Fruit fly (Drosophila melanogaster) whole organism, embryonic: Measurements from ENCODE around the gene CG3862.
A peak's percentile ranks its signal among the peaks of the same experiment; 100 is the strongest.

ENCODE experiments used
- Asciz ChIP-seq: fragments of 200-800 bp; sonication (Bioruptor generic); optimal IDR thresholded peaks from 2 replicates; lab custom pipeline; 2017; ENCODE audit warnings: missing biosample characterization, mild to moderate bottlenecking, missing genetic modification characterization, missing genetic modification reagents
- CG10321 ChIP-seq: fragments of 200-800 bp; sonication (Bioruptor generic); IDR thresholded peaks from 2 replicates; pipeline ENCODE4 v1.3.6; 2022; ENCODE audit warnings: missing biosample characterization, missing genetic modification characterization
- CG11560 ChIP-seq: fragments of 200-800 bp; sonication (Bioruptor generic); IDR thresholded peaks from 3 replicates; pipeline ENCODE4 v1.3.6; 2022; ENCODE audit warnings: missing biosample characterization, missing genetic modification characterization
- CG13287 ChIP-seq: fragments of 200-800 bp; sonication (Bioruptor generic); IDR thresholded peaks from 2 replicates; pipeline ENCODE4 v1.3.6; 2022; ENCODE audit warnings: missing biosample characterization, missing genetic modification characterization; ENCODE audit not compliant: partially characterized antibody
- CG13894 ChIP-seq: fragments of 200-800 bp; sonication (Bioruptor generic); optimal IDR thresholded peaks from 3 replicates; lab custom pipeline; 2018; ENCODE audit warnings: missing biosample characterization, mild to moderate bottlenecking, missing genetic modification characterization, moderate library complexity
- CG14441 ChIP-seq: fragments of 200-800 bp; sonication (Bioruptor generic); IDR thresholded peaks from 2 replicates; pipeline ENCODE4 v1.3.6; 2022; ENCODE audit warnings: missing biosample characterization, missing genetic modification characterization
- CG14965 ChIP-seq: fragments of 200-800 bp; sonication (Bioruptor generic); optimal IDR thresholded peaks from 2 replicates; lab custom pipeline; 2016; ENCODE audit warnings: missing biosample characterization, missing genetic modification characterization, borderline replicate concordance
- CG15011 ChIP-seq: fragments of 200-800 bp; sonication (Bioruptor generic); optimal IDR thresholded peaks from 3 replicates; lab custom pipeline; 2018; ENCODE audit warnings: missing biosample characterization, mild to moderate bottlenecking, missing genetic modification characterization
- CG1647 ChIP-seq: fragments of 200-800 bp; sonication (Bioruptor generic); optimal IDR thresholded peaks from 3 replicates; lab custom pipeline; 2016; ENCODE audit warnings: missing biosample characterization, missing genetic modification characterization
- CG17359 ChIP-seq: fragments of 200-800 bp; sonication (Bioruptor generic); optimal IDR thresholded peaks from 3 replicates; lab custom pipeline; 2018; ENCODE audit warnings: missing biosample characterization, mild to moderate bottlenecking, missing genetic modification characterization, moderate library complexity
- CG2116 ChIP-seq: fragments of 200-800 bp; sonication (Bioruptor generic); optimal IDR thresholded peaks from 3 replicates; lab custom pipeline; 2018; ENCODE audit warnings: missing biosample characterization, mild to moderate bottlenecking, missing genetic modification characterization
- CG2712 ChIP-seq: fragments of 200-800 bp; optimal IDR thresholded peaks from 3 replicates; lab custom pipeline; 2019; ENCODE audit warnings: missing biosample characterization, mild to moderate bottlenecking, missing genetic modification characterization, moderate library complexity
- CG2889 ChIP-seq: fragments of 200-800 bp; sonication (Bioruptor generic); IDR thresholded peaks from 3 replicates; pipeline ENCODE4 v1.3.6; 2022; ENCODE audit warnings: missing biosample characterization, missing genetic modification characterization
- CG3065 ChIP-seq: fragments of 200-800 bp; sonication (Bioruptor generic); optimal IDR thresholded peaks from 2 replicates; lab custom pipeline; 2016; ENCODE audit warnings: missing biosample characterization, missing genetic modification characterization
- CG31388 ChIP-seq: fragments of 200-800 bp; sonication (Bioruptor generic); optimal IDR thresholded peaks from 2 replicates; lab custom pipeline; 2016; ENCODE audit warnings: missing biosample characterization, missing genetic modification characterization
- CG32772 ChIP-seq: fragments of 200-800 bp; sonication (Bioruptor generic); IDR thresholded peaks from 2 replicates; pipeline ENCODE4 v1.3.6; 2022; ENCODE audit warnings: missing biosample characterization, missing genetic modification characterization
- CG3726 ChIP-seq: fragments of 200-800 bp; sonication (Bioruptor generic); IDR thresholded peaks from 3 replicates; pipeline ENCODE4, ENCODE4 v1.3.6; 2022; ENCODE audit warnings: missing biosample characterization, missing genetic modification characterization
- CG4360 ChIP-seq: fragments of 200-800 bp; sonication (Bioruptor generic); IDR thresholded peaks from 2 replicates; pipeline ENCODE4 v1.3.6; 2022; ENCODE audit warnings: missing biosample characterization, missing genetic modification characterization
- CG6791 ChIP-seq: fragments of 200-800 bp; sonication (Bioruptor generic); IDR thresholded peaks from 3 replicates; pipeline ENCODE4 v1.3.6; 2022; ENCODE audit warnings: missing biosample characterization, missing genetic modification characterization; ENCODE audit not compliant: partially characterized antibody
- CG8944 ChIP-seq: fragments of 200-800 bp; sonication (Bioruptor generic); optimal IDR thresholded peaks from 3 replicates; lab custom pipeline; 2016; ENCODE audit warnings: missing biosample characterization, missing genetic modification characterization
- CG9817 ChIP-seq: fragments of 200-800 bp; sonication (Bioruptor generic); optimal IDR thresholded peaks from 2 replicates; lab custom pipeline; 2018; ENCODE audit warnings: missing biosample characterization, mild to moderate bottlenecking, missing genetic modification characterization, moderate library complexity
- Deaf1 ChIP-seq: fragments of 200-800 bp; optimal IDR thresholded peaks from 3 replicates; lab custom pipeline; 2019; ENCODE audit warnings: missing biosample characterization, mild to moderate bottlenecking, missing genetic modification characterization, moderate library complexity
- E2f2 ChIP-seq: fragments of 200-800 bp; sonication (Bioruptor generic); IDR thresholded peaks from 2 replicates; pipeline ENCODE4 v1.3.6; 2022; ENCODE audit warnings: missing biosample characterization, missing genetic modification characterization
- MBD-R2 ChIP-seq: fragments of 200-800 bp; sonication (Bioruptor generic); IDR thresholded peaks from 2 replicates; pipeline ENCODE4 v1.3.6; 2022; ENCODE audit warnings: missing biosample characterization, missing genetic modification characterization
- MESR4 ChIP-seq: fragments of 200-800 bp; sonication (Bioruptor generic); optimal IDR thresholded peaks from 2 replicates; lab custom pipeline; 2018; ENCODE audit warnings: missing biosample characterization, mild to moderate bottlenecking, missing genetic modification characterization, moderate library complexity
- MTF-1 ChIP-seq: fragments of 200-800 bp; sonication (Bioruptor generic); optimal IDR thresholded peaks from 2 replicates; lab custom pipeline; 2018; ENCODE audit warnings: missing biosample characterization, mild to moderate bottlenecking, missing genetic modification characterization, borderline replicate concordance
- Rfx ChIP-seq: fragments of 200-800 bp; sonication (Bioruptor generic); IDR thresholded peaks from 2 replicates; pipeline ENCODE4 v1.3.6; 2022; ENCODE audit warnings: missing biosample characterization, missing genetic modification characterization
- Scr ChIP-seq: fragments of 200-800 bp; sonication (Bioruptor generic); IDR thresholded peaks from 2 replicates; pipeline ENCODE4 v1.3.6; 2022; ENCODE audit warnings: missing biosample characterization, missing genetic modification characterization; ENCODE audit not compliant: partially characterized antibody
- Sin3A ChIP-seq: fragments of >200 bp; optimal IDR thresholded peaks from 2 replicates; lab custom pipeline; 2018
- Sox102F ChIP-seq: fragments of 200-800 bp; sonication (Bioruptor generic); optimal IDR thresholded peaks from 2 replicates; lab custom pipeline; 2018; ENCODE audit warnings: missing biosample characterization, mild to moderate bottlenecking, missing genetic modification characterization, moderate library complexity
- Sry-β ChIP-seq: fragments of 200-800 bp; sonication (Bioruptor generic); optimal IDR thresholded peaks from 2 replicates; lab custom pipeline; 2018; ENCODE audit warnings: missing biosample characterization, mild to moderate bottlenecking, missing genetic modification characterization, moderate library complexity
- Sry-δ ChIP-seq: fragments of 200-800 bp; sonication (Bioruptor generic); optimal IDR thresholded peaks from 2 replicates; lab custom pipeline; 2016; ENCODE audit warnings: missing biosample characterization, missing genetic modification characterization
- abd-A ChIP-seq: fragments of 200-800 bp; sonication (Bioruptor generic); optimal IDR thresholded peaks from 3 replicates; lab custom pipeline; 2019; ENCODE audit warnings: missing biosample characterization, mild to moderate bottlenecking, missing genetic modification characterization, moderate library complexity
- amos ChIP-seq: fragments of 200-800 bp; sonication (Bioruptor generic); IDR thresholded peaks from 2 replicates; pipeline ENCODE4 v1.3.6; 2022; ENCODE audit warnings: missing biosample characterization, missing genetic modification characterization; ENCODE audit not compliant: partially characterized antibody
- cwo ChIP-seq: fragments of 200-800 bp; sonication (Bioruptor generic); optimal IDR thresholded peaks from 3 replicates; lab custom pipeline; 2017; ENCODE audit warnings: missing biosample characterization, missing genetic modification characterization, mild to moderate bottlenecking, moderate library complexity, missing genetic modification reagents
- disco-r ChIP-seq: fragments of 200-800 bp; sonication (Bioruptor generic); optimal IDR thresholded peaks from 2 replicates; lab custom pipeline; 2016; ENCODE audit warnings: missing biosample characterization, missing genetic modification characterization
- dmrt99B ChIP-seq: fragments of 200-800 bp; sonication (Bioruptor generic); optimal IDR thresholded peaks from 2 replicates; lab custom pipeline; 2018; ENCODE audit warnings: missing biosample characterization, mild to moderate bottlenecking, missing genetic modification characterization, moderate library complexity
- esg ChIP-seq: fragments of 200-800 bp; sonication (Bioruptor generic); conservative IDR thresholded peaks from 2 replicates; pipeline ENCODE4 v1.3.6; 2022; ENCODE audit warnings: missing biosample characterization, missing genetic modification characterization
- fd102C ChIP-seq: fragments of 200-800 bp; sonication (Bioruptor generic); optimal IDR thresholded peaks from 2 replicates; lab custom pipeline; 2018; ENCODE audit warnings: missing biosample characterization, mild to moderate bottlenecking, missing genetic modification characterization, moderate library complexity
- ham ChIP-seq: fragments of 200-800 bp; sonication (Bioruptor generic); IDR thresholded peaks from 2 replicates; pipeline ENCODE4 v1.3.6; 2022; ENCODE audit warnings: missing biosample characterization, missing genetic modification characterization
- insv ChIP-seq, 2 experiments: fragments of 200-800 bp; sonication (Bioruptor generic); optimal IDR thresholded peaks; 3 replicates each; lab custom pipeline; 2016 to 2018; ENCODE audit warnings: missing biosample characterization in 2 of 2, missing genetic modification characterization in 2 of 2
- lilli ChIP-seq: fragments of 200-800 bp; sonication (Bioruptor generic); optimal IDR thresholded peaks from 3 replicates; lab custom pipeline; 2016; ENCODE audit warnings: missing biosample characterization, missing genetic modification characterization
- mam ChIP-seq: fragments of 200-800 bp; sonication (Bioruptor generic); optimal IDR thresholded peaks from 3 replicates; lab custom pipeline; 2016; ENCODE audit warnings: missing biosample characterization, missing genetic modification characterization
- ro ChIP-seq: fragments of 200-800 bp; sonication (Bioruptor generic); IDR thresholded peaks from 2 replicates; pipeline ENCODE4 v1.3.6; 2022; ENCODE audit warnings: missing biosample characterization, missing genetic modification characterization
- sc ChIP-seq, 3 experiments: fragments of >200 bp in 2 of 3; fragments of 200-800 bp in 1 of 3; sonication (Bioruptor generic) in 1 of 3; optimal IDR thresholded peaks; 2 replicates in 2 of 3; 3 replicates in 1 of 3; lab custom pipeline; 2017; ENCODE audit warnings: mild to moderate bottlenecking in 1 of 3, missing biosample characterization in 1 of 3, missing genetic modification characterization in 1 of 3, missing genetic modification reagents in 1 of 3
- slou ChIP-seq: fragments of 200-800 bp; sonication (Bioruptor generic); optimal IDR thresholded peaks from 3 replicates; lab custom pipeline; 2016; ENCODE audit warnings: missing biosample characterization, missing genetic modification characterization
- tio ChIP-seq: fragments of 200-800 bp; sonication (Bioruptor generic); optimal IDR thresholded peaks from 2 replicates; lab custom pipeline; 2017; ENCODE audit warnings: missing biosample characterization, missing genetic modification characterization, inconsistent platforms
- tll ChIP-seq, 2 experiments: fragments of 200-800 bp in 1 of 2; fragments of >200 bp in 1 of 2; sonication (Bioruptor generic) in 1 of 2; optimal IDR thresholded peaks; 2 replicates each; lab custom pipeline; 2017 to 2019; ENCODE audit warnings: missing biosample characterization in 2 of 2, missing genetic modification characterization in 2 of 2, mild to moderate bottlenecking in 1 of 2, moderate library complexity in 1 of 2

CG3862 gene

dm6 chr2L:837989-838388, 12.3 kb upstream of the CG3862 start (continued):
- TF ChIP-seq esg (GFP tag; lab: Robert Waterston, UW) = peak; percentile 26; the same call in 1 of the 2 replicates
- TF ChIP-seq CG2889 (GFP tag; lab: Robert Waterston, UW) = 0 out of 3 replicates have a peak, but pooled peaks have one; percentile 34
- TF ChIP-seq CG2116 = no peak
- 0 out of 2 replicates have a peak, but pooled peaks have one; percentile 9 for TF ChIP-seq CG32772 (GFP tag; lab: Robert Waterston, UW)
- TF ChIP-seq ro (GFP tag; lab: Robert Waterston, UW) = no peak
- no peak for TF ChIP-seq ham
- TF ChIP-seq disco-r = no peak
- TF ChIP-seq CG8944 (GFP tag; lab: Kevin White, UChicago) = peak; percentile 52
- TF ChIP-seq mam (GFP tag; lab: Kevin White, UChicago) = peak; percentile 32
- no peak for TF ChIP-seq MBD-R2 (GFP tag; lab: Robert Waterston, UW)
- TF ChIP-seq tio = peak; percentile 29
- TF ChIP-seq CG13894 (tag; lab: Kevin White, UChicago) = no peak
- peak; percentile 40 for TF ChIP-seq CG9817 (tag; lab: Kevin White, UChicago)
- no peak for TF ChIP-seq CG3065 (GFP tag; lab: Kevin White, UChicago)
- peak; percentile 0 for TF ChIP-seq CG17359
- no peak for TF ChIP-seq Deaf1 (tag; lab: Kevin White, UChicago)
- no peak for TF ChIP-seq fd102C (GFP tag; lab: Kevin White, UChicago)
- no peak for TF ChIP-seq CG13287 (GFP tag; lab: Robert Waterston, UW)
- TF ChIP-seq dmrt99B (tag; lab: Kevin White, UChicago) = peak; percentile 35
- TF ChIP-seq E2f2 (GFP tag; lab: Robert Waterston, UW) = peak; percentile 39; the same call in 1 of the 2 replicates
- no peak for TF ChIP-seq cwo (GFP tag; lab: Kevin White, UChicago)
- TF ChIP-seq CG10321 (GFP tag; lab: Robert Waterston, UW) = no peak
- TF ChIP-seq CG4360 (GFP tag; lab: Robert Waterston, UW) = no peak
- TF ChIP-seq CG14441 (GFP tag; lab: Robert Waterston, UW) = no peak

- TF ChIP-seq CG14965 (GFP tag; lab: Kevin White, UChicago) (no peak), Sry-β (GFP tag; lab: Kevin White, UChicago) (no peak), Sin3A (no peak), tll (GFP tag; optimal IDR thresholded peaks at IDR 0.05; lab: Kevin White, UChicago) (no peak), CG15011 (GFP tag; lab: Kevin White, UChicago) (no peak), Rfx (GFP tag; lab: Robert Waterston, UW) (no peak), lilli (GFP tag; lab: Kevin White, UChicago) (no peak), abd-A (tag; lab: Kevin White, UChicago) (no peak), CG31388 (no peak), sc (optimal IDR thresholded peaks at IDR 0.05; lab: Kevin White, UChicago) (no peak), sc (GFP tag; optimal IDR thresholded peaks at IDR 0.05; lab: Kevin White, UChicago) (peak; percentile 69), CG2712 (tag; lab: Kevin White, UChicago) (peak; percentile 63), ro (GFP tag; lab: Robert Waterston, UW) (no peak), Sox102F (peak; percentile 90), slou (no peak), Sry-δ (GFP tag; lab: Kevin White, UChicago) (no peak), CG1647 (GFP tag; lab: Kevin White, UChicago) (no peak), amos (GFP tag; lab: Robert Waterston, UW) (no peak), E2f2 (GFP tag; lab: Robert Waterston, UW) (no peak), MESR4 (GFP tag; lab: Kevin White, UChicago) (no peak), Scr (GFP tag; lab: Robert Waterston, UW) (no peak), CG11560 (tag; lab: Robert Waterston, UW) (no peak), Asciz (GFP tag; lab: Kevin White, UChicago) (peak; percentile 54), CG3726 (no peak), CG6791 (GFP tag; lab: Robert Waterston, UW) (no peak), MTF-1 (GFP tag; lab: Kevin White, UChicago) (no peak), insv (GFP tag; optimal IDR thresholded peaks at IDR 0.05; lab: Kevin White, UChicago) (no peak)
These were observed 2.1 kb upstream of the CG3862 start for dm6 chr2L:827516-828362.
